Worm (Caenorhabditis elegans) whole organism, young adult: ENCODE data around the gene tomm-40.

Experiments used
- F57A8.1 ChIP-seq: fragments of 200-800 bp; sonication (Bioruptor generic); optimal IDR thresholded peaks from 2 replicates; lab custom pipeline; 2018; ENCODE audit warnings: mild to moderate bottlenecking, missing genetic modification characterization, moderate library complexity, missing compliant biosample characterization
- T26A5.8 ChIP-seq: sonication (generic microtip); optimal IDR thresholded peaks from 2 replicates; lab custom pipeline; 2016; ENCODE audit warnings: missing genetic modification characterization, missing compliant biosample characterization
- hrde-1 ChIP-seq: sonication (generic microtip); optimal IDR thresholded peaks from 2 replicates; lab custom pipeline; 2016; ENCODE audit warnings: missing genetic modification characterization, mild to moderate bottlenecking, missing compliant biosample characterization, moderate library complexity, missing genotype, missing genetic modification reagents, borderline replicate concordance

DNA sequence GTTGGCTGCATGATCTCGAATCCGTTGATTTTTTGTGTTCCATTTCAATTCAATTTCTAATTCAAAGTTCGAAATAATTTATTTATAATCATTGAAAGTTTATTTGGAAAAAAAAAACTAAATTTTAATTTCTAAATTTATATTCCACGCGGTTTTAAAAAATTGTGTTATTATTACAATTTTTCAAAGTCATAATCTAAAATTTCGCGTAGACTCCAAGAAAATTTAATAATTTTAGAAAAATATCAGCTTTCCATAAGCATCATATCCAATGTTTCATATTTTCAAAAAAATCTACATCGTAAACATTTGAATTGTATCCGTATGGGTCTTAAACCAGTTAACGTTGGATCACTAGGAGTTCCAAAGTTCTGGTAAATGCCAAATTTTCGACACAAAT, 27.0 kb upstream of the tomm-40 start, which contains the start of gene F44G4.5:
- TF ChIP-seq hrde-1 (tag; lab: Kevin White, UChicago) (no peak), T26A5.8 (tag; lab: Kevin White, UChicago) (no peak), F57A8.1 (GFP tag; lab: Kevin White, UChicago) (no peak)
